Fruit fly (Drosophila melanogaster): ENCODE results near the gene Msp300.

dm6 chr2L:5251725-5252124 is 151.0 kb downstream of the Msp300 start:
- TF ChIP-seq CTCF (optimal IDR thresholded peaks at IDR 0.05) (no peak), CG8478 (optimal IDR thresholded peaks at IDR 0.05) (no peak)

Data from S2 (cell line).